Fruit fly (Drosophila melanogaster) whole organism, embryonic: ENCODE results near the gene bib.

Experiments used
- Blimp-1 ChIP-seq: fragments of 200-800 bp; sonication (Bioruptor generic); optimal IDR thresholded peaks from 3 replicates; lab custom pipeline; 2018; ENCODE audit warnings: missing biosample characterization, missing genetic modification characterization, mild to moderate bottlenecking, moderate library complexity, missing genetic modification reagents
- BtbVII ChIP-seq: fragments of 200-800 bp; sonication (Bioruptor generic); optimal IDR thresholded peaks from 3 replicates; lab custom pipeline; 2017; ENCODE audit warnings: missing biosample characterization, mild to moderate bottlenecking, missing genetic modification characterization
- CG13287 ChIP-seq: fragments of 200-800 bp; sonication (Bioruptor generic); IDR thresholded peaks from 2 replicates; pipeline ENCODE4 v1.3.6; 2022; ENCODE audit warnings: missing biosample characterization, missing genetic modification characterization; ENCODE audit not compliant: partially characterized antibody
- CG14667 ChIP-seq: fragments of 200-800 bp; sonication (Bioruptor generic); IDR thresholded peaks from 2 replicates; pipeline ENCODE4 v1.3.6; 2022; ENCODE audit warnings: missing biosample characterization, missing genetic modification characterization
- CG14860 ChIP-seq: fragments of 200-800 bp; sonication (Bioruptor generic); IDR thresholded peaks from 3 replicates; pipeline ENCODE4 v1.3.6; 2022; ENCODE audit warnings: missing biosample characterization, missing genetic modification characterization; ENCODE audit not compliant: partially characterized antibody
- CG15514 ChIP-seq: fragments of 200-800 bp; sonication (Bioruptor generic); optimal IDR thresholded peaks from 3 replicates; lab custom pipeline; 2017; ENCODE audit warnings: missing biosample characterization, missing genetic modification characterization, mild to moderate bottlenecking, moderate library complexity, missing genetic modification reagents
- CG1647 ChIP-seq: fragments of 200-800 bp; sonication (Bioruptor generic); optimal IDR thresholded peaks from 3 replicates; lab custom pipeline; 2016; ENCODE audit warnings: missing biosample characterization, missing genetic modification characterization
- CG17328 ChIP-seq: fragments of 200-800 bp; sonication (Bioruptor generic); IDR thresholded peaks from 2 replicates; pipeline ENCODE4 v1.3.6; 2022; ENCODE audit warnings: missing biosample characterization, missing genetic modification characterization
- CG17361 ChIP-seq: fragments of 200-800 bp; sonication (Bioruptor generic); IDR thresholded peaks from 3 replicates; pipeline ENCODE4 v1.3.6; 2022; ENCODE audit warnings: missing biosample characterization, missing genetic modification characterization
- CG2199 ChIP-seq: fragments of 200-800 bp; sonication (Bioruptor generic); IDR thresholded peaks from 3 replicates; pipeline ENCODE4 v1.3.6; 2022; ENCODE audit warnings: missing biosample characterization, missing genetic modification characterization
- CG2875 ChIP-seq: fragments of 200-800 bp; sonication (Bioruptor generic); optimal IDR thresholded peaks from 2 replicates; lab custom pipeline; 2017; ENCODE audit warnings: missing biosample characterization, mild to moderate bottlenecking, missing genetic modification characterization, missing genetic modification reagents
- CG30020 ChIP-seq: fragments of 200-800 bp; optimal IDR thresholded peaks from 2 replicates; lab custom pipeline; 2019; ENCODE audit warnings: missing biosample characterization, mild to moderate bottlenecking, missing genetic modification characterization, moderate library complexity
- CG32772 ChIP-seq: fragments of 200-800 bp; sonication (Bioruptor generic); IDR thresholded peaks from 2 replicates; pipeline ENCODE4 v1.3.6; 2022; ENCODE audit warnings: missing biosample characterization, missing genetic modification characterization
- CG33557 ChIP-seq: fragments of 200-800 bp; sonication (Bioruptor generic); optimal IDR thresholded peaks from 2 replicates; lab custom pipeline; 2019; ENCODE audit warnings: missing biosample characterization, mild to moderate bottlenecking, missing genetic modification characterization, moderate library complexity
- CG3407 ChIP-seq: fragments of 200-800 bp; sonication (Bioruptor generic); optimal IDR thresholded peaks from 2 replicates; lab custom pipeline; 2018; ENCODE audit warnings: missing biosample characterization, mild to moderate bottlenecking, missing genetic modification characterization
- CG34376 ChIP-seq: fragments of 200-800 bp; sonication (Bioruptor generic); optimal IDR thresholded peaks from 2 replicates; lab custom pipeline; 2018; ENCODE audit warnings: missing biosample characterization, mild to moderate bottlenecking, missing genetic modification characterization
- CG42726 ChIP-seq: fragments of 200-800 bp; sonication (Bioruptor generic); IDR thresholded peaks from 2 replicates; pipeline ENCODE4 v1.3.6; 2022; ENCODE audit warnings: missing biosample characterization, missing genetic modification characterization; ENCODE audit not compliant: partially characterized antibody
- CG4707 ChIP-seq: fragments of 200-800 bp; sonication (Bioruptor generic); optimal IDR thresholded peaks from 2 replicates; lab custom pipeline; 2018; ENCODE audit warnings: missing biosample characterization, mild to moderate bottlenecking, missing genetic modification characterization, moderate library complexity
- CG4854 ChIP-seq: fragments of 200-800 bp; sonication (Bioruptor generic); optimal IDR thresholded peaks from 2 replicates; lab custom pipeline; 2016; ENCODE audit warnings: missing biosample characterization, missing genetic modification characterization, inconsistent platforms
- CG6689 ChIP-seq: fragments of 200-800 bp; sonication (Bioruptor generic); IDR thresholded peaks from 2 replicates; pipeline ENCODE4 v1.3.6; 2022; ENCODE audit warnings: missing biosample characterization, missing genetic modification characterization
- CG8944 ChIP-seq: fragments of 200-800 bp; sonication (Bioruptor generic); optimal IDR thresholded peaks from 3 replicates; lab custom pipeline; 2016; ENCODE audit warnings: missing biosample characterization, missing genetic modification characterization
- CG9215 ChIP-seq: fragments of 200-800 bp; sonication (Bioruptor generic); IDR thresholded peaks from 2 replicates; pipeline ENCODE4 v1.3.6; 2022; ENCODE audit warnings: missing biosample characterization, missing genetic modification characterization
- CTCF ChIP-seq: fragments of 200-800 bp; sonication (Bioruptor generic); optimal IDR thresholded peaks from 2 replicates; lab custom pipeline; 2017; ENCODE audit warnings: missing biosample characterization, mild to moderate bottlenecking, missing genetic modification characterization, moderate library complexity
- CkIIα-i1 ChIP-seq: fragments of 200-800 bp; sonication (Bioruptor generic); IDR thresholded peaks from 2 replicates; pipeline ENCODE4 v1.3.6; 2022; ENCODE audit warnings: missing biosample characterization, missing genetic modification characterization
- Ets65A ChIP-seq: fragments of 200-800 bp; sonication (Bioruptor generic); peaks from one replicate; lab custom pipeline; 2016; ENCODE audit warnings: missing biosample characterization, missing genetic modification characterization
- Fer1 ChIP-seq: fragments of 200-800 bp; sonication (Bioruptor generic); optimal IDR thresholded peaks from 2 replicates; lab custom pipeline; 2017; ENCODE audit warnings: missing biosample characterization, mild to moderate bottlenecking, missing genetic modification characterization
- Hr39 ChIP-seq: fragments of >200 bp; optimal IDR thresholded peaks from 2 replicates; lab custom pipeline; 2017
- Optix ChIP-seq: fragments of 200-800 bp; sonication (Bioruptor generic); IDR thresholded peaks from 3 replicates; pipeline ENCODE4 v1.3.6; 2022; ENCODE audit warnings: missing biosample characterization, missing genetic modification characterization
- Sin3A ChIP-seq: fragments of >200 bp; optimal IDR thresholded peaks from 2 replicates; lab custom pipeline; 2018
- ara ChIP-seq: fragments of 200-800 bp; sonication (Bioruptor generic); IDR thresholded peaks from 2 replicates; pipeline ENCODE4 v1.3.6; 2022; ENCODE audit warnings: missing biosample characterization, missing genetic modification characterization
- ato ChIP-seq: fragments of 200-800 bp; sonication (Bioruptor generic); IDR thresholded peaks from 2 replicates; pipeline ENCODE4 v1.3.6; 2022; ENCODE audit warnings: missing biosample characterization, missing genetic modification characterization; ENCODE audit not compliant: partially characterized antibody
- bigmax ChIP-seq: fragments of 200-800 bp; sonication (Bioruptor generic); optimal IDR thresholded peaks from 2 replicates; lab custom pipeline; 2018; ENCODE audit warnings: missing biosample characterization, mild to moderate bottlenecking, missing genetic modification characterization
- btn ChIP-seq: fragments of 200-800 bp; sonication (Bioruptor generic); optimal IDR thresholded peaks from 2 replicates; lab custom pipeline; 2016; ENCODE audit warnings: missing biosample characterization, missing genetic modification characterization
- croc ChIP-seq: fragments of 200-800 bp; sonication (Bioruptor generic); conservative IDR thresholded peaks from 3 replicates; pipeline ENCODE4 v1.3.6; 2022; ENCODE audit warnings: missing biosample characterization, missing genetic modification characterization
- disco-r ChIP-seq: fragments of 200-800 bp; sonication (Bioruptor generic); optimal IDR thresholded peaks from 2 replicates; lab custom pipeline; 2016; ENCODE audit warnings: missing biosample characterization, missing genetic modification characterization
- dmrt11E ChIP-seq: fragments of 200-800 bp; sonication (Bioruptor generic); optimal IDR thresholded peaks from 3 replicates; lab custom pipeline; 2018; ENCODE audit warnings: missing biosample characterization, mild to moderate bottlenecking, missing genetic modification characterization, moderate library complexity
- eve ChIP-seq, 2 experiments: fragments of >200 bp; optimal IDR thresholded peaks; 2 replicates each; lab custom pipeline; 2017; ENCODE audit warnings: missing biosample characterization in 2 of 2, missing genetic modification characterization in 2 of 2
- fd102C ChIP-seq: fragments of 200-800 bp; sonication (Bioruptor generic); optimal IDR thresholded peaks from 2 replicates; lab custom pipeline; 2018; ENCODE audit warnings: missing biosample characterization, mild to moderate bottlenecking, missing genetic modification characterization, moderate library complexity
- grn ChIP-seq: fragments of 200-800 bp; sonication (Bioruptor generic); optimal IDR thresholded peaks from 3 replicates; lab custom pipeline; 2017; ENCODE audit warnings: missing biosample characterization, missing genetic modification characterization
- lola ChIP-seq, 3 experiments: fragments of >200 bp in 2 of 3; fragments of 200-800 bp in 1 of 3; sonication (Bioruptor generic) in 1 of 3; optimal IDR thresholded peaks; 2 replicates each; lab custom pipeline; 2017 to 2019; ENCODE audit warnings: missing biosample characterization in 3 of 3, missing genetic modification characterization in 3 of 3, mild to moderate bottlenecking in 1 of 3, moderate library complexity in 1 of 3
- mld ChIP-seq: fragments of 200-800 bp; sonication (Bioruptor generic); IDR thresholded peaks from 3 replicates; pipeline ENCODE4 v1.3.6; 2022; ENCODE audit warnings: missing biosample characterization, missing genetic modification characterization; ENCODE audit not compliant: partially characterized antibody
- nerfin-1 ChIP-seq: fragments of 200-800 bp; sonication (Bioruptor generic); optimal IDR thresholded peaks from 3 replicates; lab custom pipeline; 2019; ENCODE audit warnings: missing biosample characterization, mild to moderate bottlenecking, missing genetic modification characterization, moderate library complexity
- nerfin-2 ChIP-seq: fragments of 200-800 bp; sonication (Bioruptor generic); IDR thresholded peaks from 2 replicates; pipeline ENCODE4 v1.3.6; 2022; ENCODE audit warnings: missing biosample characterization, missing genetic modification characterization; ENCODE audit not compliant: partially characterized antibody
- ro ChIP-seq: fragments of 200-800 bp; sonication (Bioruptor generic); IDR thresholded peaks from 2 replicates; pipeline ENCODE4 v1.3.6; 2022; ENCODE audit warnings: missing biosample characterization, missing genetic modification characterization
- shn ChIP-seq: fragments of 200-800 bp; sonication (Bioruptor generic); optimal IDR thresholded peaks from 3 replicates; lab custom pipeline; 2016; ENCODE audit warnings: missing biosample characterization, missing genetic modification characterization
- sisA ChIP-seq: fragments of 200-800 bp; sonication (Bioruptor generic); IDR thresholded peaks from 2 replicates; pipeline ENCODE4 v1.3.6; 2022; ENCODE audit warnings: missing biosample characterization, missing genetic modification characterization
- slp2 ChIP-seq: fragments of 200-800 bp; sonication (Bioruptor generic); optimal IDR thresholded peaks from 2 replicates; lab custom pipeline; 2016; ENCODE audit warnings: missing biosample characterization, missing genetic modification characterization
- stc ChIP-seq: fragments of 200-800 bp; sonication (Bioruptor generic); IDR thresholded peaks from 2 replicates; pipeline ENCODE4 v1.3.6; 2022; ENCODE audit warnings: missing biosample characterization, missing genetic modification characterization
- tna ChIP-seq: fragments of 200-800 bp; sonication (Bioruptor generic); IDR thresholded peaks from 2 replicates; pipeline ENCODE4 v1.3.6; 2022; ENCODE audit warnings: missing biosample characterization, missing genetic modification characterization; ENCODE audit not compliant: partially characterized antibody
- trh ChIP-seq: fragments of 200-800 bp; sonication (Bioruptor generic); optimal IDR thresholded peaks from 2 replicates; lab custom pipeline; 2016; ENCODE audit warnings: missing biosample characterization, missing genetic modification characterization
- yki ChIP-seq: fragments of >200 bp; optimal IDR thresholded peaks from 3 replicates; lab custom pipeline; 2018

Gene bib

DNA sequence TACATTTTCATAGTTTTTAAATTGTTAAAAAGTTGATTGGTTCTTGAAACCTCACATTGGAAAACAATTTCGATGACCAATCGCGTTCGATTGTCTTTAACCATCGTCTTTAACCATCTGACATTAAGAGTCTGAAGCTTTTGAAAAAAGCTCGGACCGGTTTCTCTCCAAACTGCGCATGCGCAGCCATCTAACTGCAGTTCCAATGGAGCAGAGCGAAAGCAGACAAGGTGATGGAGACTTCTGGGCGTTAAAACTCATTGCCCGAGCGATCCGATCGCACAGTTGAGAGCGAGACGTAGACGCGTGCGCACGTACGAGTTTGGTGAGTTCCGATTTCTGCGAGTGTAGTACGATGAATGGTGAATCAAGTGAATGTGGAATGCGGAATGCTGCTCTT, 48.0 kb downstream of the bib start, which contains the start of gene obst-B (continued):
- TF ChIP-seq CG32772 (GFP tag; lab: Robert Waterston, UW): no peak
- TF ChIP-seq CG13287 (GFP tag; lab: Robert Waterston, UW): peak; percentile 24; the same call in 1 of the 2 replicates

DNA sequence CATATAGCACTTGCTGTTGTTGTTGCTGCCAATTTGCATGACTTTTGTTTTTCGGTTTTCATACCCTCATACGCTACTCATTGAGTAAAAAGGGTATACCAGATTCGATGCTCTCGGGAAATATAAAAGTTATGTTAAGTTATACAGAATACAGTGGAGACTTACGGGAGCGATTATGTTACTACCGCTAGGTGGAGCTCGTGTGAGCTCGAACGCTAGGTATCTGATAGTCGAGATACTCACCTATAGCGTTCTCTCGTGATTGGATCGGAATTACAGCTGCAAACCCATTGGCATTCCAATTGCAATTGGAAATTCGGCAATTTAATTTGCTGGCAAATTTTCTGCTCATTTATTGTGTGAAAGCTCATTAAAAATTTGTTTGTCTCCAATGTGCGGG, 49.0 kb downstream of the bib start:
- TF ChIP-seq Blimp-1 (GFP tag; lab: Kevin White, UChicago) (no peak), CTCF (peak; percentile 83), slp2 (GFP tag; lab: Kevin White, UChicago) (no peak), CG34376 (GFP tag; lab: Kevin White, UChicago) (no peak), CG42726 (GFP tag; lab: Robert Waterston, UW) (no peak), BtbVII (GFP tag; lab: Kevin White, UChicago) (no peak), lola (GFP tag; optimal IDR thresholded peaks at IDR 0.05; lab: Kevin White, UChicago) (no peak), croc (no peak), CG4707 (GFP tag; lab: Kevin White, UChicago) (no peak), CG8944 (no peak), bigmax (GFP tag; lab: Kevin White, UChicago) (no peak), Fer1 (GFP tag; lab: Kevin White, UChicago) (no peak), mld (GFP tag; lab: Robert Waterston, UW) (peak; percentile 89), shn (GFP tag; lab: Kevin White, UChicago) (no peak), yki (lab: Kevin White, UChicago) (no peak), stc (GFP tag; lab: Robert Waterston, UW) (no peak), btn (GFP tag; lab: Kevin White, UChicago) (no peak), CkIIα-i1 (no peak), CG14667 (GFP tag; lab: Robert Waterston, UW) (no peak), Ets65A (GFP tag; lab: Kevin White, UChicago) (no peak), CG33557 (GFP tag; lab: Kevin White, UChicago) (no peak), CG15514 (GFP tag; lab: Kevin White, UChicago) (no peak), eve (GFP tag; optimal IDR thresholded peaks at IDR 0.05; lab: Kevin White, UChicago) (no peak), CG4854 (GFP tag; lab: Kevin White, UChicago) (no peak), ato (GFP tag; lab: Robert Waterston, UW) (peak; percentile 81), CG14860 (GFP tag; lab: Robert Waterston, UW) (peak; percentile 84), CG9215 (no peak), Hr39 (lab: Kevin White, UChicago) (no peak), ara (GFP tag; lab: Robert Waterston, UW) (no peak), dmrt11E (tag; lab: Kevin White, UChicago) (no peak), CG30020 (tag; lab: Kevin White, UChicago) (no peak), CG1647 (GFP tag; lab: Kevin White, UChicago) (no peak), trh (GFP tag; lab: Kevin White, UChicago) (no peak), ro (GFP tag; lab: Robert Waterston, UW) (no peak), CG3407 (GFP tag; lab: Kevin White, UChicago) (no peak), CG17328 (GFP tag; lab: Robert Waterston, UW) (no peak), CG2875 (no peak), nerfin-1 (tag; lab: Kevin White, UChicago) (no peak), Sin3A (no peak), CG6689 (GFP tag; lab: Robert Waterston, UW) (no peak), disco-r (GFP tag; lab: Kevin White, UChicago) (no peak), nerfin-2 (GFP tag; lab: Robert Waterston, UW) (peak; percentile 95), sisA (GFP tag; lab: Robert Waterston, UW) (no peak), Optix (GFP tag; lab: Robert Waterston, UW) (no peak), CG2199 (GFP tag; lab: Robert Waterston, UW) (no peak), CG17361 (no peak), fd102C (no peak), tna (peak; percentile 95), grn (no peak)
